Worm (Caenorhabditis elegans): ENCODE results near the gene prx-10.

DNA sequence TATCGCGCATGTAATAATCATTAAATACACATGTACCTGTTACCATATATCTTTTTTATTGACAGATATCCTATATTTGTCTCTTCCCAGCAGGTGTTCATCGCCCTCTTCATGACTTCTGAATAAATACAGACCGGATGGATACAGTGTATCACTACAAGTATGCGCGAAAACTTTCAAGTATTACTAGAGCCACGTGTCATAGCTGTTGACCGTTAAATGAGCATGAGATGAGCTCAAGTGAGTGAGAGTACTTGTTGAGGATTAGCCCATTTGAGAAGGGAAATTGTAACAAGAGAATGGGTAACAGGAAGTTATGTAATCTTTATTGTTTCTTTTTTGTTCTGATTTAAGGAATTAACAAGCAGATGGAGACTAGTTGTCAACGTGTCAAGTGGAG is 8.9 kb downstream of the prx-10 start:
- TF ChIP-seq ama-1 (optimal IDR thresholded peaks at IDR 0.05): no peak
- TF ChIP-seq tbx-37 (GFP tag; conservative IDR thresholded peaks at IDR 0.05): no peak
